Worm (Caenorhabditis elegans) whole organism, L3 larva: ENCODE measurements around the gene srh-270.

Experiments used
- nfya-1 ChIP-seq: sonication (generic microtip); optimal IDR thresholded peaks from 2 replicates; lab custom pipeline; 2017; ENCODE audit warnings: missing genetic modification characterization, mild to moderate bottlenecking, missing compliant biosample characterization, antibody characterized with exemption, moderate library complexity; ENCODE audit not compliant: insufficient read depth
- nhr-25 ChIP-seq: sonication (generic microtip); optimal IDR thresholded peaks from 2 replicates; lab custom pipeline; 2017; ENCODE audit warnings: missing biosample characterization, missing genetic modification characterization
- nhr-77 ChIP-seq: fragments of 150-350 bp; optimal IDR thresholded peaks from 2 replicates; lab custom pipeline; 2014; ENCODE audit warnings: missing biosample characterization, missing genetic modification characterization
- unc-62 ChIP-seq: fragments of 150-350 bp; sonication (generic microtip); optimal IDR thresholded peaks from 4 replicates; lab custom pipeline; 2014; ENCODE audit warnings: missing biosample characterization, missing genetic modification reagents, missing genetic modification characterization

DNA sequence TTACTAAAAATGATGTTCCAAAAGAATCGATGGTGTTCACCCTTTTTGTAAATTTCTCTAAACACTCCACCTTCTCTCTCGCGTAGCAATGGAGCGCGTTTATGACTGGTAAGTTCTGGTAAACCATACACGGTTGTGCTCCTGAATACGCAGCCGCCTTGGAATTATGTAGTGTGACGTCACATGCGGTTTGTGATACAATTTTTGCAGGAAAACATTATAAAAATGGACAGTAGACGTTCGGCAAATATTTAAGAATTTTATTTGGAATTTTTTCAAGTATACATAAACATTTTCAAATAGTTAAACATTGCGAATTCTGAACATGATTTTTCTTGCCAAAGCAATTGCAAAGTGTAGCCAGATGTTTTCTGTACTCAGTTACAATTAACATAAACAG lies 16.1 kb upstream of the srh-270 start, which contains the start of gene F37B4.10:
- no peak for TF ChIP-seq nhr-25
- no peak for TF ChIP-seq nhr-77 (tag; lab: Kevin White, UChicago)
- TF ChIP-seq unc-62 (GFP tag; lab: Kevin White, UChicago), result no peak
- no peak for TF ChIP-seq nfya-1
